ENCODE assay signal across 1 fruit fly cellular context in genomic region chr3L:749199-749538, dm6.
TF ChIP-seq lines count a peak whose summit lies in the region.

TSS of gene emc (plus strand) at chr3L:749400.

TF ChIP-seq in whole organism, embryonic, 481 proteins besides CTCF, POLR2A, EP300 and RAD21 (continued from another document and continues in another):
- TF ChIP-seq scrt (GFP tag; optimal IDR thresholded peaks at IDR 0.05; lab: Kevin White, UChicago) (peak; percentile 75), Hr3 (GFP tag; optimal IDR thresholded peaks at IDR 0.05; lab: Kevin White, UChicago) (no peak), CG2678 (tag; optimal IDR thresholded peaks at IDR 0.05; lab: Kevin White, UChicago) (peak; percentile 44), en (GFP tag; optimal IDR thresholded peaks at IDR 0.05; lab: Kevin White, UChicago) (no peak), CG11398 (GFP tag; optimal IDR thresholded peaks at IDR 0.05; lab: Kevin White, UChicago) (peak; percentile 75), CG7745 (tag; optimal IDR thresholded peaks at IDR 0.05; lab: Kevin White, UChicago) (peak; percentile 55), ranshi (GFP tag; IDR thresholded peaks at IDR 0.05; lab: Robert Waterston, UW) (peak; percentile 45; the same call in 1 of the 2 replicates), p53 (GFP tag; optimal IDR thresholded peaks at IDR 0.05; lab: Kevin White, UChicago) (no peak), ash1 (GFP tag; optimal IDR thresholded peaks at IDR 0.05; lab: Kevin White, UChicago) (peak; percentile 99), CG7556 (GFP tag; optimal IDR thresholded peaks at IDR 0.05; lab: Kevin White, UChicago) (peak; percentile 11), sima (GFP tag; optimal IDR thresholded peaks at IDR 0.05; lab: Kevin White, UChicago) (no peak), ind (GFP tag; optimal IDR thresholded peaks at IDR 0.05; lab: Kevin White, UChicago) (no peak), CoRest (tag; optimal IDR thresholded peaks at IDR 0.05; lab: Kevin White, UChicago) (peak; percentile 13), CG10366 (GFP tag; IDR thresholded peaks at IDR 0.05; lab: Robert Waterston, UW) (peak; percentile 22; the same call in 1 of the 2 replicates), yki (optimal IDR thresholded peaks at IDR 0.05; lab: Kevin White, UChicago) (no peak), B-H2 (GFP tag; optimal IDR thresholded peaks at IDR 0.05; lab: Kevin White, UChicago) (peak; percentile 80), CG4707 (GFP tag; optimal IDR thresholded peaks at IDR 0.05; lab: Kevin White, UChicago) (peak; percentile 76), CG7372 (GFP tag; IDR thresholded peaks at IDR 0.05; lab: Robert Waterston, UW) (no peak), CG10959 (GFP tag; IDR thresholded peaks at IDR 0.05; lab: Robert Waterston, UW) (no peak), lmd (GFP tag; IDR thresholded peaks at IDR 0.05; lab: Robert Waterston, UW) (no peak), org-1 (GFP tag; optimal IDR thresholded peaks at IDR 0.05; lab: Kevin White, UChicago) (peak; percentile 30), bigmax (GFP tag; optimal IDR thresholded peaks at IDR 0.05; lab: Kevin White, UChicago) (peak; percentile 26), CG12744 (GFP tag; optimal IDR thresholded peaks at IDR 0.05; lab: Kevin White, UChicago) (no peak), schlank (tag; optimal IDR thresholded peaks at IDR 0.05; lab: Kevin White, UChicago) (no peak), H15 (GFP tag; IDR thresholded peaks at IDR 0.05; lab: Robert Waterston, UW) (no peak), kni (GFP tag; optimal IDR thresholded peaks at IDR 0.05; lab: Kevin White, UChicago) (peak; percentile 37), CG14050 (GFP tag; IDR thresholded peaks at IDR 0.05; lab: Robert Waterston, UW) (peak; percentile 24; the same call in 1 of the 3 replicates), inv (GFP tag; IDR thresholded peaks at IDR 0.05; lab: Robert Waterston, UW; ENCODE audit: partially characterized antibody) (peak; percentile 25; the same call in 1 of the 2 replicates), tio (GFP tag; optimal IDR thresholded peaks at IDR 0.05; lab: Kevin White, UChicago) (no peak), slbo (GFP tag; IDR thresholded peaks at IDR 0.05; lab: Robert Waterston, UW) (peak; percentile 55), CG9215 (GFP tag; IDR thresholded peaks at IDR 0.05; lab: Robert Waterston, UW) (no peak), nmo (GFP tag; optimal IDR thresholded peaks at IDR 0.05; lab: Kevin White, UChicago) (peak; percentile 5), Oli (tag; optimal IDR thresholded peaks at IDR 0.05; lab: Kevin White, UChicago) (no peak), sd (tag; optimal IDR thresholded peaks at IDR 0.05; lab: Kevin White, UChicago) (peak; percentile 68), E2f1 (GFP tag; IDR thresholded peaks at IDR 0.05; lab: Robert Waterston, UW) (peak; percentile 10; the same call in 1 of the 2 replicates), Dfd (GFP tag; optimal IDR thresholded peaks at IDR 0.05; lab: Kevin White, UChicago) (no peak), Usf (GFP tag; optimal IDR thresholded peaks at IDR 0.05; lab: Kevin White, UChicago) (no peak), CG3726 (GFP tag; IDR thresholded peaks at IDR 0.05; lab: Robert Waterston, UW) (no peak; the same call in 2 of the 3 replicates), kah (GFP tag; optimal IDR thresholded peaks at IDR 0.05; lab: Kevin White, UChicago) (peak; percentile 65), CG6813 (GFP tag; optimal IDR thresholded peaks at IDR 0.05; lab: Kevin White, UChicago) (peak; percentile 65), tup (GFP tag; optimal IDR thresholded peaks at IDR 0.05; lab: Kevin White, UChicago) (no peak), Hr78 (GFP tag; optimal IDR thresholded peaks at IDR 0.05; lab: Kevin White, UChicago) (no peak), Sry-β (GFP tag; optimal IDR thresholded peaks at IDR 0.05; lab: Kevin White, UChicago) (peak; percentile 14), Aef1 (GFP tag; IDR thresholded peaks at IDR 0.05; lab: Robert Waterston, UW) (no peak), CG9932 (GFP tag; IDR thresholded peaks at IDR 0.05; lab: Robert Waterston, UW) (peak; percentile 45; the same call in 1 of the 2 replicates), CG9437 (GFP tag; optimal IDR thresholded peaks at IDR 0.05; lab: Kevin White, UChicago) (no peak), oc (tag; optimal IDR thresholded peaks at IDR 0.05; lab: Kevin White, UChicago) (peak; percentile 86), CG18619 (GFP tag; optimal IDR thresholded peaks at IDR 0.05; lab: Kevin White, UChicago) (peak; percentile 35), tin (GFP tag; optimal IDR thresholded peaks at IDR 0.05; lab: Kevin White, UChicago) (peak; percentile 38), Xbp1 (GFP tag; optimal IDR thresholded peaks at IDR 0.05; lab: Kevin White, UChicago) (peak; percentile 19), CG30431 (GFP tag; optimal IDR thresholded peaks at IDR 0.05; lab: Kevin White, UChicago) (no peak), CG10274 (GFP tag; optimal IDR thresholded peaks at IDR 0.05; lab: Kevin White, UChicago) (peak; percentile 14), gsb (GFP tag; IDR thresholded peaks at IDR 0.05; lab: Robert Waterston, UW) (no peak), CG4854 (GFP tag; optimal IDR thresholded peaks at IDR 0.05; lab: Kevin White, UChicago) (peak; percentile 16), onecut (GFP tag; IDR thresholded peaks at IDR 0.05; lab: Robert Waterston, UW) (peak; percentile 75), ems (GFP tag; optimal IDR thresholded peaks at IDR 0.05; lab: Kevin White, UChicago) (peak; percentile 14), chif (GFP tag; optimal IDR thresholded peaks at IDR 0.05; lab: Kevin White, UChicago) (no peak), z (GFP tag; IDR thresholded peaks at IDR 0.05; lab: Robert Waterston, UW) (peak; percentile 79), CG32767 (GFP tag; IDR thresholded peaks at IDR 0.05; lab: Robert Waterston, UW) (peak; percentile 37; the same call in 1 of the 2 replicates), hb (GFP tag; IDR thresholded peaks at IDR 0.05; lab: Robert Waterston, UW; ENCODE audit: partially characterized antibody) (no peak), CG17385 (GFP tag; optimal IDR thresholded peaks at IDR 0.05; lab: Kevin White, UChicago) (peak; percentile 47), Ets65A (GFP tag; lab: Kevin White, UChicago) (no peak), CG18764 (GFP tag; optimal IDR thresholded peaks at IDR 0.05; lab: Kevin White, UChicago) (no peak), CG6854 (GFP tag; optimal IDR thresholded peaks at IDR 0.05; lab: Kevin White, UChicago) (peak; percentile 49), Doc2 (GFP tag; IDR thresholded peaks at IDR 0.05; lab: Robert Waterston, UW) (no peak), CG4282 (GFP tag; optimal IDR thresholded peaks at IDR 0.05; lab: Kevin White, UChicago) (peak; percentile 50), chm (GFP tag; IDR thresholded peaks at IDR 0.05; lab: Robert Waterston, UW) (peak; percentile 99), CG1647 (GFP tag; optimal IDR thresholded peaks at IDR 0.05; lab: Kevin White, UChicago) (no peak), Opbp (GFP tag; IDR thresholded peaks at IDR 0.05; lab: Robert Waterston, UW; ENCODE audit: partially characterized antibody) (peak; percentile 63; the same call in 1 of the 3 replicates), nerfin-1 (tag; optimal IDR thresholded peaks at IDR 0.05; lab: Kevin White, UChicago) (peak; percentile 63), fd96Cb (tag; optimal IDR thresholded peaks at IDR 0.05; lab: Kevin White, UChicago) (no peak), CG14441 (GFP tag; IDR thresholded peaks at IDR 0.05; lab: Robert Waterston, UW) (peak; percentile 26; the same call in 1 of the 2 replicates), Sox102F (GFP tag; optimal IDR thresholded peaks at IDR 0.05; lab: Kevin White, UChicago) (no peak), Camta (GFP tag; optimal IDR thresholded peaks at IDR 0.05; lab: Kevin White, UChicago) (no peak), NFAT (GFP tag; IDR thresholded peaks at IDR 0.05; lab: Robert Waterston, UW) (peak; percentile 61), cato (GFP tag; optimal IDR thresholded peaks at IDR 0.05; lab: Kevin White, UChicago; ENCODE audit: borderline replicate concordance) (no peak), ci (GFP tag; IDR thresholded peaks at IDR 0.05; lab: Robert Waterston, UW) (peak; percentile 89), CG6683 (GFP tag; optimal IDR thresholded peaks at IDR 0.05; lab: Kevin White, UChicago) (peak; percentile 13), Eip74EF (GFP tag; optimal IDR thresholded peaks at IDR 0.05; lab: Kevin White, UChicago) (peak in 1 of 2 experiments; percentile 6), nerfin-2 (GFP tag; IDR thresholded peaks at IDR 0.05; lab: Robert Waterston, UW; ENCODE audit: partially characterized antibody) (no peak), Trl (optimal IDR thresholded peaks at IDR 0.05; lab: Kevin White, UChicago) (peak; percentile 80 to 87), Trl (GFP tag; optimal IDR thresholded peaks at IDR 0.05; lab: Kevin White, UChicago) (peak; percentile 84), dpn (GFP tag; optimal IDR thresholded peaks at IDR 0.05; lab: Kevin White, UChicago) (peak; percentile 38 to 55), gce (GFP tag; IDR thresholded peaks at IDR 0.05; lab: Robert Waterston, UW) (peak; percentile 72; the same call in 1 of the 3 replicates), CG3407 (GFP tag; optimal IDR thresholded peaks at IDR 0.05; lab: Kevin White, UChicago) (no peak), Hmr (GFP tag; optimal IDR thresholded peaks at IDR 0.05; lab: Kevin White, UChicago) (peak; percentile 68), az2 (GFP tag; optimal IDR thresholded peaks at IDR 0.05; lab: Kevin White, UChicago) (no peak), Sry-δ (GFP tag; optimal IDR thresholded peaks at IDR 0.05; lab: Kevin White, UChicago) (no peak), CG2116 (GFP tag; optimal IDR thresholded peaks at IDR 0.05; lab: Kevin White, UChicago) (no peak), CG2199 (GFP tag; IDR thresholded peaks at IDR 0.05; lab: Robert Waterston, UW) (peak; percentile 88; the same call in 2 of the 3 replicates), Deaf1 (tag; optimal IDR thresholded peaks at IDR 0.05; lab: Kevin White, UChicago) (peak; percentile 100), CG17829 (tag; optimal IDR thresholded peaks at IDR 0.05; lab: Kevin White, UChicago) (peak; percentile 73), abd-A (tag; optimal IDR thresholded peaks at IDR 0.05; lab: Kevin White, UChicago) (peak; percentile 63), CG17612 (GFP tag; IDR thresholded peaks at IDR 0.05; lab: Robert Waterston, UW) (no peak), CG7839 (tag; optimal IDR thresholded peaks at IDR 0.05; lab: Kevin White, UChicago) (peak; percentile 34), CG4424 (GFP tag; optimal IDR thresholded peaks at IDR 0.05; lab: Kevin White, UChicago) (no peak), CG17568 (GFP tag; optimal IDR thresholded peaks at IDR 0.05; lab: Kevin White, UChicago) (peak; percentile 46), stc (GFP tag; IDR thresholded peaks at IDR 0.05; lab: Robert Waterston, UW) (peak; percentile 70; the same call in 1 of the 2 replicates), CG8089 (GFP tag; optimal IDR thresholded peaks at IDR 0.05; lab: Kevin White, UChicago) (peak; percentile 14), Ravus (GFP tag; IDR thresholded peaks at IDR 0.05; lab: Robert Waterston, UW) (no peak), unc-4 (GFP tag; IDR thresholded peaks at IDR 0.05; lab: Robert Waterston, UW; ENCODE audit: partially characterized antibody) (no peak), zen2 (GFP tag; IDR thresholded peaks at IDR 0.05; lab: Robert Waterston, UW; ENCODE audit: partially characterized antibody) (peak; percentile 60; the same call in 2 of the 3 replicates), Dad (GFP tag; optimal IDR thresholded peaks at IDR 0.05; lab: Kevin White, UChicago) (peak; percentile 56), lab (GFP tag; optimal IDR thresholded peaks at IDR 0.05; lab: Kevin White, UChicago) (peak; percentile 83), CG12299 (tag; optimal IDR thresholded peaks at IDR 0.05; lab: Kevin White, UChicago) (peak; percentile 52), Mes4 (GFP tag; optimal IDR thresholded peaks at IDR 0.05; lab: Kevin White, UChicago) (peak; percentile 16), Vsx1 (GFP tag; optimal IDR thresholded peaks at IDR 0.05; lab: Kevin White, UChicago) (peak; percentile 68), peb (GFP tag; IDR thresholded peaks at IDR 0.05; lab: Robert Waterston, UW) (no peak), CG9876 (GFP tag; optimal IDR thresholded peaks at IDR 0.05; lab: Kevin White, UChicago) (peak; percentile 35), Asciz (GFP tag; optimal IDR thresholded peaks at IDR 0.05; lab: Kevin White, UChicago) (peak; percentile 47), CG3847 (GFP tag; IDR thresholded peaks at IDR 0.05; lab: Robert Waterston, UW) (0 out of 2 replicates have a peak, but pooled peaks have one; percentile 26), CG2875 (GFP tag; optimal IDR thresholded peaks at IDR 0.05; lab: Kevin White, UChicago) (peak; percentile 38), CG1603 (tag; optimal IDR thresholded peaks at IDR 0.05; lab: Kevin White, UChicago) (peak; percentile 53), eyg (GFP tag; optimal IDR thresholded peaks at IDR 0.05; lab: Kevin White, UChicago) (no peak), CG15514 (GFP tag; optimal IDR thresholded peaks at IDR 0.05; lab: Kevin White, UChicago) (peak; percentile 67), Dip2 (GFP tag; IDR thresholded peaks at IDR 0.05; lab: Robert Waterston, UW) (no peak), CG13894 (tag; optimal IDR thresholded peaks at IDR 0.05; lab: Kevin White, UChicago) (peak; percentile 88), CG13287 (GFP tag; IDR thresholded peaks at IDR 0.05; lab: Robert Waterston, UW; ENCODE audit: partially characterized antibody) (peak; percentile 43; the same call in 1 of the 2 replicates), Dp (GFP tag; optimal IDR thresholded peaks at IDR 0.05; lab: Kevin White, UChicago) (no peak), fd64A (GFP tag; optimal IDR thresholded peaks at IDR 0.05; lab: Kevin White, UChicago) (peak; percentile 57), psq (GFP tag; optimal IDR thresholded peaks at IDR 0.05; lab: Kevin White, UChicago) (no peak), CG3838 (GFP tag; optimal IDR thresholded peaks at IDR 0.05; lab: Kevin White, UChicago) (no peak), Fer1 (GFP tag; optimal IDR thresholded peaks at IDR 0.05; lab: Kevin White, UChicago) (peak; percentile 77), amos (GFP tag; IDR thresholded peaks at IDR 0.05; lab: Robert Waterston, UW; ENCODE audit: partially characterized antibody) (peak; percentile 62; the same call in 1 of the 2 replicates), CG33213 (GFP tag; optimal IDR thresholded peaks at IDR 0.05; lab: Kevin White, UChicago) (peak; percentile 55), ato (GFP tag; IDR thresholded peaks at IDR 0.05; lab: Robert Waterston, UW; ENCODE audit: partially characterized antibody) (peak; percentile 79), CG14965 (GFP tag; optimal IDR thresholded peaks at IDR 0.05; lab: Kevin White, UChicago; ENCODE audit: borderline replicate concordance) (no peak), CG16779 (GFP tag; IDR thresholded peaks at IDR 0.05; lab: Robert Waterston, UW) (0 out of 2 replicates have a peak, but pooled peaks have one; percentile 62), ATbp (GFP tag; optimal IDR thresholded peaks at IDR 0.05; lab: Kevin White, UChicago) (peak; percentile 25)
